Fruit fly (Drosophila melanogaster) whole organism, wandering third instar larva: ENCODE results near the gene CG9331.

Experiments
- Myc ChIP-seq: fragments of >200 bp; optimal IDR thresholded peaks from 2 replicates; lab custom pipeline; 2017
- brk ChIP-seq: fragments of 200-800 bp; sonication (Bioruptor generic); optimal IDR thresholded peaks from 2 replicates; lab custom pipeline; 2016; ENCODE audit warnings: missing biosample characterization, mild to moderate bottlenecking, missing genetic modification characterization
- woc ChIP-seq: sonication (Bioruptor generic); optimal IDR thresholded peaks from 2 replicates; lab custom pipeline; 2016; ENCODE audit warnings: missing biosample characterization, mild to moderate bottlenecking, missing genetic modification characterization

- TF ChIP-seq woc (GFP tag; lab: Kevin White, UChicago) (no peak), Myc (lab: Kevin White, UChicago) (no peak), brk (GFP tag; lab: Kevin White, UChicago) (no peak)
Measured at dm6 chr2L:20793881-20794280, 28.7 kb upstream of the CG9331 start.
